Fruit fly (Drosophila melanogaster) S2 (cell line): ENCODE results near the gene CG43295.

ENCODE experiments used
- CG8478 ChIP-seq: fragments of >200 bp; optimal IDR thresholded peaks from 2 replicates; lab custom pipeline; 2018
- CTCF ChIP-seq, 2 experiments: fragments of >200 bp; optimal IDR thresholded peaks; 2 replicates each; lab custom pipeline; 2018

CG43295 gene

dm6 chr3L:16147819-16148236, 42.2 kb downstream of the CG43295 start:
- TF ChIP-seq CTCF (optimal IDR thresholded peaks at IDR 0.05; lab: Kevin White, UChicago) (no peak), CG8478 (no peak)

dm6 chr3L:16149418-16150160, 43.9 kb downstream of the CG43295 start:
- TF ChIP-seq CTCF (optimal IDR thresholded peaks at IDR 0.05; lab: Kevin White, UChicago) (no peak), CG8478 (no peak)

dm6 chr3L:16150161-16150538, 44.5 kb downstream of the CG43295 start:
- no peak for TF ChIP-seq CTCF (optimal IDR thresholded peaks at IDR 0.05; lab: Kevin White, UChicago)
- no peak for TF ChIP-seq CG8478

- TF ChIP-seq CG8478: no peak
- TF ChIP-seq CTCF (optimal IDR thresholded peaks at IDR 0.05; lab: Kevin White, UChicago): no peak
Measured at dm6 chr3L:16150850-16151515, 45.3 kb downstream of the CG43295 start.

- TF ChIP-seq CTCF (optimal IDR thresholded peaks at IDR 0.05; lab: Kevin White, UChicago) (no peak), CG8478 (no peak)
Measured at dm6 chr3L:16151742-16152141, 46.1 kb downstream of the CG43295 start.

- TF ChIP-seq CTCF (optimal IDR thresholded peaks at IDR 0.05; lab: Kevin White, UChicago) (no peak), CG8478 (no peak)
Measured at dm6 chr3L:16153089-16153488, 47.4 kb downstream of the CG43295 start.

dm6 chr3L:16153650-16154049, 48.0 kb downstream of the CG43295 start:
- TF ChIP-seq CTCF (optimal IDR thresholded peaks at IDR 0.05; lab: Kevin White, UChicago) (no peak), CG8478 (no peak)

dm6 chr3L:16155547-16155946, 49.9 kb downstream of the CG43295 start:
- TF ChIP-seq CG8478 (no peak), CTCF (optimal IDR thresholded peaks at IDR 0.05; lab: Kevin White, UChicago) (no peak)
